Fruit fly (Drosophila melanogaster) whole organism, embryonic: ENCODE results near the gene Mon1.

Experiments
- Ada2b ChIP-seq: fragments of 200-800 bp; sonication (Bioruptor generic); IDR thresholded peaks from 2 replicates; pipeline ENCODE4 v1.3.6; 2022; ENCODE audit warnings: missing biosample characterization, missing genetic modification characterization
- B-H1 ChIP-seq: fragments of 200-800 bp; sonication (Bioruptor generic); IDR thresholded peaks from 3 replicates; pipeline ENCODE4 v1.3.6; 2022; ENCODE audit warnings: missing biosample characterization, missing genetic modification characterization
- CG12391 ChIP-seq: fragments of 200-800 bp; sonication (Bioruptor generic); optimal IDR thresholded peaks from 3 replicates; lab custom pipeline; 2018; ENCODE audit warnings: missing biosample characterization, mild to moderate bottlenecking, missing genetic modification characterization, moderate library complexity
- CG12659 ChIP-seq: fragments of 200-800 bp; sonication (Bioruptor generic); optimal IDR thresholded peaks from 3 replicates; lab custom pipeline; 2017; ENCODE audit warnings: mild to moderate bottlenecking, missing biosample characterization, missing genetic modification reagents, missing genetic modification characterization
- CG15011 ChIP-seq: fragments of 200-800 bp; sonication (Bioruptor generic); optimal IDR thresholded peaks from 3 replicates; lab custom pipeline; 2018; ENCODE audit warnings: missing biosample characterization, mild to moderate bottlenecking, missing genetic modification characterization
- CG17359 ChIP-seq: fragments of 200-800 bp; sonication (Bioruptor generic); optimal IDR thresholded peaks from 3 replicates; lab custom pipeline; 2018; ENCODE audit warnings: missing biosample characterization, mild to moderate bottlenecking, missing genetic modification characterization, moderate library complexity
- CG2120 ChIP-seq: fragments of 200-800 bp; sonication (Bioruptor generic); optimal IDR thresholded peaks from 3 replicates; lab custom pipeline; 2016; ENCODE audit warnings: missing biosample characterization, missing genetic modification characterization
- CG2712 ChIP-seq: fragments of 200-800 bp; optimal IDR thresholded peaks from 3 replicates; lab custom pipeline; 2019; ENCODE audit warnings: missing biosample characterization, mild to moderate bottlenecking, missing genetic modification characterization, moderate library complexity
- CG30431 ChIP-seq: fragments of 200-800 bp; sonication (Bioruptor generic); optimal IDR thresholded peaks from 2 replicates; lab custom pipeline; 2017; ENCODE audit warnings: missing biosample characterization, missing genetic modification characterization
- CG3847 ChIP-seq: fragments of 200-800 bp; sonication (Bioruptor generic); IDR thresholded peaks from 2 replicates; pipeline ENCODE4 v1.3.6; 2022; ENCODE audit warnings: missing biosample characterization, missing genetic modification characterization
- CG4360 ChIP-seq: fragments of 200-800 bp; sonication (Bioruptor generic); IDR thresholded peaks from 2 replicates; pipeline ENCODE4 v1.3.6; 2022; ENCODE audit warnings: missing biosample characterization, missing genetic modification characterization
- CG4820 ChIP-seq: fragments of 200-800 bp; sonication (Bioruptor generic); optimal IDR thresholded peaks from 3 replicates; lab custom pipeline; 2016; ENCODE audit warnings: missing biosample characterization, missing genetic modification characterization
- CG5953 ChIP-seq: fragments of 200-800 bp; sonication (Bioruptor generic); IDR thresholded peaks from 2 replicates; pipeline ENCODE4 v1.3.6; 2022; ENCODE audit warnings: missing biosample characterization, missing genetic modification characterization
- CG6254 ChIP-seq: fragments of 200-800 bp; sonication (Bioruptor generic); optimal IDR thresholded peaks from 3 replicates; lab custom pipeline; 2017; ENCODE audit warnings: mild to moderate bottlenecking, missing biosample characterization, missing genetic modification reagents, missing genetic modification characterization
- CG6654 ChIP-seq: fragments of 200-800 bp; sonication (Bioruptor generic); optimal IDR thresholded peaks from 2 replicates; lab custom pipeline; 2017; ENCODE audit warnings: missing biosample characterization, mild to moderate bottlenecking, missing genetic modification characterization
- CG8478 ChIP-seq: fragments of >200 bp; optimal IDR thresholded peaks from 2 replicates; lab custom pipeline; 2018
- Doc3 ChIP-seq: fragments of 200-800 bp; sonication (Bioruptor generic); IDR thresholded peaks from 3 replicates; pipeline ENCODE4 v1.3.6; 2022; ENCODE audit warnings: missing biosample characterization, missing genetic modification characterization; ENCODE audit not compliant: partially characterized antibody
- E2f1 ChIP-seq: fragments of 200-800 bp; sonication (Bioruptor generic); IDR thresholded peaks from 2 replicates; pipeline ENCODE4 v1.3.6; 2022; ENCODE audit warnings: missing biosample characterization, missing genetic modification characterization
- Hmx ChIP-seq: fragments of 200-800 bp; sonication (Bioruptor generic); optimal IDR thresholded peaks from 2 replicates; lab custom pipeline; 2016; ENCODE audit warnings: missing biosample characterization, missing genetic modification characterization
- Max ChIP-seq: fragments of 200-800 bp; sonication (Bioruptor generic); optimal IDR thresholded peaks from 2 replicates; lab custom pipeline; 2016; ENCODE audit warnings: missing biosample characterization, mild to moderate bottlenecking, missing genetic modification characterization
- Oli ChIP-seq: fragments of 200-800 bp; sonication (Bioruptor generic); optimal IDR thresholded peaks from 2 replicates; lab custom pipeline; 2018; ENCODE audit warnings: missing biosample characterization, mild to moderate bottlenecking, missing genetic modification characterization, moderate library complexity
- Pdp1 ChIP-seq, 2 experiments: fragments of 200-800 bp; sonication (Bioruptor generic); optimal IDR thresholded peaks; 3 replicates each; lab custom pipeline; 2016; ENCODE audit warnings: missing biosample characterization in 2 of 2, missing genetic modification characterization in 2 of 2, mild to moderate bottlenecking in 1 of 2, moderate library complexity in 1 of 2
- Ravus ChIP-seq: fragments of 200-800 bp; sonication (Bioruptor generic); IDR thresholded peaks from 2 replicates; pipeline ENCODE4 v1.3.6; 2022; ENCODE audit warnings: missing biosample characterization, missing genetic modification characterization
- Rfx ChIP-seq: fragments of 200-800 bp; sonication (Bioruptor generic); IDR thresholded peaks from 2 replicates; pipeline ENCODE4 v1.3.6; 2022; ENCODE audit warnings: missing biosample characterization, missing genetic modification characterization
- Sin3A ChIP-seq: fragments of >200 bp; optimal IDR thresholded peaks from 2 replicates; lab custom pipeline; 2018
- Ssrp ChIP-seq: fragments of 200-800 bp; sonication (Bioruptor generic); optimal IDR thresholded peaks from 2 replicates; lab custom pipeline; 2018; ENCODE audit warnings: missing biosample characterization, mild to moderate bottlenecking, missing genetic modification characterization, moderate library complexity
- Vsx1 ChIP-seq: fragments of 200-800 bp; sonication (Bioruptor generic); optimal IDR thresholded peaks from 2 replicates; lab custom pipeline; 2017; ENCODE audit warnings: missing biosample characterization, mild to moderate bottlenecking, missing genetic modification characterization, missing genetic modification reagents
- br ChIP-seq: fragments of >200 bp; optimal IDR thresholded peaks from 2 replicates; lab custom pipeline; 2017
- ci ChIP-seq: fragments of 200-800 bp; sonication (Bioruptor generic); IDR thresholded peaks from 3 replicates; pipeline ENCODE4 v1.3.6; 2022; ENCODE audit warnings: missing biosample characterization, missing genetic modification characterization
- dysf ChIP-seq: fragments of 200-800 bp; sonication (Bioruptor generic); IDR thresholded peaks from 3 replicates; pipeline ENCODE4 v1.3.6; 2022; ENCODE audit warnings: missing biosample characterization, missing genetic modification characterization
- ems ChIP-seq: fragments of 200-800 bp; sonication (Bioruptor generic); optimal IDR thresholded peaks from 3 replicates; lab custom pipeline; 2016; ENCODE audit warnings: missing biosample characterization, missing genetic modification characterization
- grn ChIP-seq: fragments of 200-800 bp; sonication (Bioruptor generic); optimal IDR thresholded peaks from 3 replicates; lab custom pipeline; 2017; ENCODE audit warnings: missing biosample characterization, missing genetic modification characterization
- hth ChIP-seq: fragments of >200 bp; optimal IDR thresholded peaks from 2 replicates; lab custom pipeline; 2017; ENCODE audit warnings: inconsistent platforms
- jumu ChIP-seq: fragments of 200-800 bp; sonication (Bioruptor generic); optimal IDR thresholded peaks from 3 replicates; lab custom pipeline; 2016; ENCODE audit warnings: missing biosample characterization, missing genetic modification characterization
- lov ChIP-seq, 2 experiments: fragments of 200-800 bp in 1 of 2; fragments of >200 bp in 1 of 2; sonication (Bioruptor generic) in 1 of 2; IDR thresholded peaks in 1 of 2; optimal IDR thresholded peaks in 1 of 2; 2 replicates in 1 of 2; 3 replicates in 1 of 2; pipeline versions ENCODE4 v1.3.6 to Lab custom; 2017 to 2022; ENCODE audit warnings: missing biosample characterization in 1 of 2, missing genetic modification characterization in 1 of 2
- mam ChIP-seq: fragments of 200-800 bp; sonication (Bioruptor generic); optimal IDR thresholded peaks from 3 replicates; lab custom pipeline; 2016; ENCODE audit warnings: missing biosample characterization, missing genetic modification characterization
- nmo ChIP-seq: fragments of 200-800 bp; sonication (Bioruptor generic); optimal IDR thresholded peaks from 2 replicates; lab custom pipeline; 2018; ENCODE audit warnings: missing biosample characterization, mild to moderate bottlenecking, missing genetic modification characterization, moderate library complexity
- otp ChIP-seq: fragments of 200-800 bp; sonication (Bioruptor generic); IDR thresholded peaks from 3 replicates; pipeline ENCODE4, ENCODE4 v1.3.6; 2022; ENCODE audit warnings: missing biosample characterization, missing genetic modification characterization
- pan ChIP-seq, 4 experiments: fragments of >200 bp in 3 of 4; fragments of 200-800 bp in 1 of 4; sonication (Bioruptor generic) in 1 of 4; optimal IDR thresholded peaks in 3 of 4; IDR thresholded peaks in 1 of 4; 2 replicates each; pipeline versions ENCODE4 v1.3.6 to Lab custom; 2017 to 2022; ENCODE audit warnings: missing biosample characterization in 2 of 4, missing genetic modification characterization in 2 of 4, mixed read lengths in 1 of 4
- prd ChIP-seq, 3 experiments: fragments of >200 bp in 2 of 3; fragments of 200-800 bp in 1 of 3; sonication (Bioruptor generic) in 1 of 3; optimal IDR thresholded peaks in 2 of 3; IDR thresholded peaks in 1 of 3; 2 replicates in 2 of 3; 3 replicates in 1 of 3; pipeline versions ENCODE4 v1.3.6 to Lab custom; 2017 to 2022; ENCODE audit warnings: missing biosample characterization in 1 of 3, missing genetic modification characterization in 1 of 3
- psq ChIP-seq: fragments of 200-800 bp; sonication (Bioruptor generic); optimal IDR thresholded peaks from 2 replicates; lab custom pipeline; 2017; ENCODE audit warnings: missing biosample characterization, missing genetic modification characterization
- ranshi ChIP-seq: fragments of 200-800 bp; sonication (Bioruptor generic); IDR thresholded peaks from 2 replicates; pipeline ENCODE4 v1.3.6; 2022; ENCODE audit warnings: missing biosample characterization, missing genetic modification characterization
- row ChIP-seq: fragments of 200-800 bp; sonication (Bioruptor generic); IDR thresholded peaks from 3 replicates; pipeline ENCODE4 v1.3.6; 2022; ENCODE audit warnings: missing biosample characterization, missing genetic modification characterization
- seq ChIP-seq: fragments of 200-800 bp; sonication (Bioruptor generic); IDR thresholded peaks from 2 replicates; pipeline ENCODE4 v1.3.6; 2022; ENCODE audit warnings: missing biosample characterization, missing genetic modification characterization
- ttk ChIP-seq: fragments of 200-800 bp; sonication (Bioruptor generic); IDR thresholded peaks from 2 replicates; pipeline ENCODE4 v2.1.2; 2022; ENCODE audit warnings: missing biosample characterization, missing genetic modification characterization
- vfl ChIP-seq: fragments of 200-800 bp; sonication (Bioruptor generic); optimal IDR thresholded peaks from 2 replicates; lab custom pipeline; 2016; ENCODE audit warnings: missing biosample characterization, missing genetic modification characterization
- zf30C ChIP-seq: fragments of 200-800 bp; sonication (Bioruptor generic); optimal IDR thresholded peaks from 3 replicates; lab custom pipeline; 2018; ENCODE audit warnings: missing biosample characterization, mild to moderate bottlenecking, missing genetic modification characterization

The Mon1 gene

DNA sequence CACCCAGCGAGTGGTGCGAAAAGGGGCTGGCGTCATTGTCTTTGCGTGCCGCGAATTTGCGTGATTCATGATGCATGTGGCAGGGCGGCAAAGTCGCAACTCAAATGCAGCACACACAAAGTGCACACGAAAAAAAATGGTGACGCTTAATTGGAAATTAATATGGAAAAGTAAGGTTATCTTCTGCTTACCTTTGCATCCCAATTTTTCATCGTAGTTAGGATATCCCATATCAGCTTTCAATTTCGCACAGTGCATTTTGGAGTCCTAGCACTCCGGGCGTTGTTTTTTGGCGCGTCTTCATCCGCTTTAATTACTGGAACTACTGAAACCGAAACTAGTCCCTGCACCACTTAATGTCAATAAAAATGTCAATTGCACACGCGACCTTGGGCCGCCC, 30.4 kb upstream of the Mon1 start (continued):
- no peak for TF ChIP-seq CG4360 (GFP tag; lab: Robert Waterston, UW)
- no peak for TF ChIP-seq hth (lab: Kevin White, UChicago)
- no peak for TF ChIP-seq otp (GFP tag; lab: Robert Waterston, UW)
- no peak for TF ChIP-seq zf30C (GFP tag; lab: Kevin White, UChicago)
- no peak for TF ChIP-seq CG12659
- TF ChIP-seq row (GFP tag; lab: Robert Waterston, UW) = 0 out of 3 replicates have a peak, but pooled peaks have one; percentile 7
- no peak for TF ChIP-seq Doc3
- no peak for TF ChIP-seq CG15011 (GFP tag; lab: Kevin White, UChicago)
- no peak for TF ChIP-seq Ravus (GFP tag; lab: Robert Waterston, UW)
- TF ChIP-seq Sin3A (lab: Kevin White, UChicago) = no peak
- peak; percentile 11; the same call in 1 of the 3 replicates for TF ChIP-seq ci (GFP tag; lab: Robert Waterston, UW)
- no peak for TF ChIP-seq jumu
- TF ChIP-seq Hmx (GFP tag; lab: Kevin White, UChicago) = no peak
- TF ChIP-seq CG2120 (GFP tag; lab: Kevin White, UChicago) = peak; percentile 23
- TF ChIP-seq vfl (GFP tag; lab: Kevin White, UChicago) = no peak
- TF ChIP-seq psq = no peak
- TF ChIP-seq, all 482 proteins: peak for 7

DNA sequence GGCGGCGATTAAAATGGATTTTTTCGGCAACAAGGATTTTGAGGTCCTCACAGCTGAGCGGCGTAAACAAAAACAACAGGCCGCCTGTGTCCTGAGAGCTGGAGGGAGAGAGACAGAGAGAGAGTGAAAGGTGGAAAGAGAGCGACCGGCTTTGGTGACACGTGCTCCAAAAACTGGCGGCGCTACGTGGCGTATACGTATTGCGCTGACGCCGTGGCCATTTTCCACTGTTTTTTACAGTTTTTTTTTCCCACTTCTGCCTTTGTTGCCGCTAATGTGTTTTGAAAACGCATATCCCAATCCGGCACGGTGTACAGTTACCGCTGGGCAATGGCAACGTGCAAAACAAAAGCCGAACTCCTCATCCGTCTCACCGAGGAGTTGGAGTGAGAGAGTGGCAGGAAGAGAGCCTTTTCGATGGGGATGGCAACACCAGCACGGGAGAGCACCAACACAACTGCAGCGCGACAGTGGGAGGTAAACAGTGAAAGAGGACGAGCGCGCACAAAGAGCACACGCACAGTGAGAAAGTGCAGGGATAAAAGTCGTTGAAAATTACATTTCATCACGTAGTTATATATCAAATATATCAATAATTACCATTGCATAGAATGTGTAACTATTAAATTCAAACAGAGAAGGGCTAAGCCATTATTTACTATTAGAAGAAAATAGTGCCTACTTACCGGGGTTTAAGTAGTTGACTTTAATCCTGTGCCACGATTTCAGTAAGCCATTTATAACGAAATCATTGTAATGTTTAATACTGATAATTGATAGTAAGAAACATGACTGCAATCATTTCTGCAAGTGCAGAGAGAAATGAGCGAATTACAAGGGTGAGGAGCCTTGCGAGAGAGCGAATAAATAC, 29.8 kb upstream of the Mon1 start:
- TF ChIP-seq Vsx1 (GFP tag; lab: Kevin White, UChicago) (peak; percentile 19), pan (optimal IDR thresholded peaks at IDR 0.05; lab: Kevin White, UChicago) (no peak), pan (GFP tag; optimal IDR thresholded peaks at IDR 0.05 in 1 of 2, IDR thresholded peaks at IDR 0.05 in 1 of 2) (peak in 1 of 2 experiments; percentile 16), CG2712 (tag; lab: Kevin White, UChicago) (peak; percentile 74), Ada2b (peak; percentile 48), nmo (GFP tag; lab: Kevin White, UChicago) (peak; percentile 55), Pdp1 (GFP tag; optimal IDR thresholded peaks at IDR 0.05; lab: Kevin White, UChicago) (peak; percentile 21 to 61), E2f1 (GFP tag; lab: Robert Waterston, UW) (peak; percentile 44), CG5953 (GFP tag; lab: Robert Waterston, UW) (0 out of 2 replicates have a peak, but pooled peaks have one; percentile 3), row (GFP tag; lab: Robert Waterston, UW) (peak; percentile 75; the same call in 2 of the 3 replicates), B-H1 (GFP tag; lab: Robert Waterston, UW) (peak; percentile 10; the same call in 1 of the 3 replicates), br (lab: Kevin White, UChicago) (no peak), CG30431 (GFP tag; lab: Kevin White, UChicago) (peak; percentile 26), mam (peak; percentile 36), CG6254 (peak; percentile 29), ttk (GFP tag; lab: Robert Waterston, UW) (peak; percentile 14; the same call in 1 of the 2 replicates), ems (peak; percentile 40), seq (GFP tag; lab: Robert Waterston, UW) (peak; percentile 6; the same call in 1 of the 2 replicates), CG17359 (tag; lab: Kevin White, UChicago) (peak; percentile 1), Max (GFP tag; lab: Kevin White, UChicago) (peak; percentile 28), grn (no peak), CG2120 (GFP tag; lab: Kevin White, UChicago) (peak; percentile 66), dysf (GFP tag; lab: Robert Waterston, UW) (peak; percentile 4; the same call in 1 of the 3 replicates), CG4820 (peak; percentile 21), ranshi (peak; percentile 40; the same call in 1 of the 2 replicates), Ssrp (tag; lab: Kevin White, UChicago) (peak; percentile 61), Oli (tag; lab: Kevin White, UChicago) (peak; percentile 57), CG8478 (lab: Kevin White, UChicago) (no peak), CG12391 (tag; lab: Kevin White, UChicago) (peak; percentile 61), prd (optimal IDR thresholded peaks at IDR 0.05; lab: Kevin White, UChicago) (no peak), prd (GFP tag; IDR thresholded peaks at IDR 0.05; lab: Robert Waterston, UW) (peak; percentile 77), CG6654 (peak; percentile 19), lov (optimal IDR thresholded peaks at IDR 0.05; lab: Kevin White, UChicago) (no peak), lov (GFP tag; IDR thresholded peaks at IDR 0.05; lab: Robert Waterston, UW) (0 out of 3 replicates have a peak, but pooled peaks have one; percentile 19), CG3847 (peak; percentile 18), Rfx (GFP tag; lab: Robert Waterston, UW) (peak; percentile 17; the same call in 1 of the 2 replicates)
